Worm (Caenorhabditis elegans) whole organism, dauer: ENCODE results near the gene npr-3.
"Not testable (repeated sequence)": the region's sequence is repeated elsewhere in the genome, so short reads cannot be mapped to it uniquely, and the experiment has no call there.

Source experiments
- unc-62 ChIP-seq: sonication (generic microtip); optimal IDR thresholded peaks from 2 replicates; lab custom pipeline; 2017; ENCODE audit warnings: missing biosample characterization, missing genetic modification reagents, missing genetic modification characterization

Gene npr-3

ce11 chrIV:11459684-11460083 is at the start of gene npr-3:
TSS of gene npr-3 (plus strand) at chrIV:11459984.
- no peak for TF ChIP-seq unc-62 (GFP tag; lab: Kevin White, UChicago)

ce11 chrIV:11410084-11410483 is 49.7 kb upstream of the npr-3 start, which contains the start of gene gfat-2:
TSS of gene gfat-2 (plus strand) at chrIV:11410228.
- TF ChIP-seq unc-62 (GFP tag; lab: Kevin White, UChicago) = no peak

- TF ChIP-seq unc-62 (GFP tag; lab: Kevin White, UChicago) = no peak
Measured at ce11 chrIV:11414920-11415319, 44.9 kb upstream of the npr-3 start, which contains the start of gene F22B3.10. TSS of gene F22B3.10 (minus strand) at chrIV:11415020.

- TF ChIP-seq unc-62 (GFP tag; lab: Kevin White, UChicago) = not testable (repeated sequence)
Measured at ce11 chrIV:11416724-11417123, 43.1 kb upstream of the npr-3 start, which contains the start of gene F22B3.5. TSS of gene F22B3.5 (minus strand) at chrIV:11416824.

ce11 chrIV:11421696-11422095 is 38.1 kb upstream of the npr-3 start, which contains the start of gene F22B3.7:
TSS of gene F22B3.7 (minus strand) at chrIV:11421796.
- no peak for TF ChIP-seq unc-62 (GFP tag; lab: Kevin White, UChicago)

ce11 chrIV:11424830-11425229 is 35.0 kb upstream of the npr-3 start, which contains the start of gene F22B3.8:
TSS of gene F22B3.8 (minus strand) at chrIV:11424930.
- no peak for TF ChIP-seq unc-62 (GFP tag; lab: Kevin White, UChicago)

- TF ChIP-seq unc-62 (GFP tag; lab: Kevin White, UChicago) = no peak
Measured at ce11 chrIV:11425442-11425841, 34.3 kb upstream of the npr-3 start, which contains the start of gene kin-4. TSS of gene kin-4 (plus strand) at chrIV:11425742.

- no peak for TF ChIP-seq unc-62 (GFP tag; lab: Kevin White, UChicago)
Measured at ce11 chrIV:11431448-11431847, 28.3 kb upstream of the npr-3 start.

- no peak for TF ChIP-seq unc-62 (GFP tag; lab: Kevin White, UChicago)
Measured at ce11 chrIV:11433709-11434108, 26.1 kb upstream of the npr-3 start.

- TF ChIP-seq unc-62 (GFP tag; lab: Kevin White, UChicago) = no peak
Measured at ce11 chrIV:11434575-11434974, 25.2 kb upstream of the npr-3 start.

ce11 chrIV:11435761-11436160 is 24.0 kb upstream of the npr-3 start:
- TF ChIP-seq unc-62 (GFP tag; lab: Kevin White, UChicago) = no peak

- no peak for TF ChIP-seq unc-62 (GFP tag; lab: Kevin White, UChicago)
Measured at ce11 chrIV:11438255-11438654, 21.5 kb upstream of the npr-3 start.

ce11 chrIV:11452928-11453327 is 6.9 kb upstream of the npr-3 start:
- no peak for TF ChIP-seq unc-62 (GFP tag; lab: Kevin White, UChicago)

- TF ChIP-seq unc-62 (GFP tag; lab: Kevin White, UChicago) = no peak
Measured at ce11 chrIV:11455824-11456223, 4.0 kb upstream of the npr-3 start.

- TF ChIP-seq unc-62 (GFP tag; lab: Kevin White, UChicago) = no peak
Measured at ce11 chrIV:11458700-11459263, 1.0 kb upstream of the npr-3 start.

ce11 chrIV:11461335-11461734 is 1.6 kb downstream of the npr-3 start:
- TF ChIP-seq unc-62 (GFP tag; lab: Kevin White, UChicago) = no peak

- TF ChIP-seq unc-62 (GFP tag; lab: Kevin White, UChicago) = no peak
Measured at ce11 chrIV:11465125-11465524, 5.3 kb downstream of the npr-3 start, which contains the start of gene C10C6.3. TSS of gene C10C6.3 (minus strand) at chrIV:11465225.
